Worm (Caenorhabditis elegans): ENCODE data around the gene fbxc-24.

The fbxc-24 gene

DNA sequence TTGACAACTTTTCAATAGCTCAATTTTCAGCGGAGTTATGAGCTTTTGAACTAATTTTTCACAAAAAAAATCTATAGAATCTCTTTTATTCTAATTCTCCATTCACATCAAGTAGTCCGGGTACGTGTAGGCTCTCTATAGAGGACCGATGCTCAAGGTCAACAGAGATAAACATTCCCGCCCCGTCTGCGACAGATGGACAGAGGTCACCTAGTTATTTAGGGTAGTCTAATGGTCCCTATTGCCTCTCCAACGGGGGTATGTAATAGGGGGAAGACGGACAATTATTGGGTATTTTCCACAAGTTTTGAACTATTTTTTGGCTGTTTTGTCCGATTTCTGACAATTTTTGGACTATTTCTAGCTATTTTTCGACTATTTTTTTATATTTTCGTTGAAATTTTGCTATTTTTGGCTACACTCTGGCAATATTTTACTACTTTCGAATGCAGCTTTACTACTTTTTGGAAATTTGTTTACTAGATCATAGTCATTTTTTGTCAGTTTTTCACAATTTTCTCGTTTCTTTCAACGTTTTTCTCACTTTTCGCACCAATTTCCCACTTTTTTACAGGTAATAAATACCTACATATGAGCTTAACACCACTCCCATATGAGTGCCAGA, 41.1 kb downstream of the fbxc-24 start, which contains the start of gene fbxc-51:
Gene fbxc-51, plus strand, starts transcription at position 575 of the 625 bp plus-strand sequence.
- no peak for TF ChIP-seq nfya-1 (tag; optimal IDR thresholded peaks at IDR 0.05; ENCODE audit: borderline replicate concordance, insufficient read depth)
- TF ChIP-seq Y53G8AR.9 (GFP tag; conservative IDR thresholded peaks at IDR 0.05) = no peak
- TF ChIP-seq nhr-27 (tag; optimal IDR thresholded peaks at IDR 0.05) = no peak
- no peak for TF ChIP-seq F57C9.4 (tag; optimal IDR thresholded peaks at IDR 0.05)
- no peak for TF ChIP-seq attf-5 (GFP tag; optimal IDR thresholded peaks at IDR 0.05)
- TF ChIP-seq mel-28 (tag; optimal IDR thresholded peaks at IDR 0.05; ENCODE audit: borderline replicate concordance) = no peak
- no peak for TF ChIP-seq pha-4 (tag; optimal IDR thresholded peaks at IDR 0.05)
- TF ChIP-seq ztf-26 (tag; optimal IDR thresholded peaks at IDR 0.05) = no peak
- no peak for TF ChIP-seq ceh-40 (GFP tag; IDR thresholded peaks at IDR 0.05)
- TF ChIP-seq F49E8.2 (tag; optimal IDR thresholded peaks at IDR 0.05; ENCODE audit: insufficient read depth) = no peak
- TF ChIP-seq B0336.3 (GFP tag; IDR thresholded peaks at IDR 0.05) = no peak

ce11 chrII:866801-867200, 42.7 kb downstream of the fbxc-24 start, which contains the start of gene Y46B2A.3:
Gene Y46B2A.3 (minus strand): TSS chrII:866901.
- TF ChIP-seq C17E4.6 (GFP tag; IDR thresholded peaks at IDR 0.05) (no peak), K11D2.4 (GFP tag; IDR thresholded peaks at IDR 0.05) (no peak), F52B5.7 (tag; optimal IDR thresholded peaks at IDR 0.05) (no peak), F33H1.4 (GFP tag; IDR thresholded peaks at IDR 0.05) (no peak), lsy-27 (tag; optimal IDR thresholded peaks at IDR 0.05; ENCODE audit: borderline replicate concordance, insufficient read depth) (no peak), mcd-1 (GFP tag; IDR thresholded peaks at IDR 0.05) (no peak)

DNA sequence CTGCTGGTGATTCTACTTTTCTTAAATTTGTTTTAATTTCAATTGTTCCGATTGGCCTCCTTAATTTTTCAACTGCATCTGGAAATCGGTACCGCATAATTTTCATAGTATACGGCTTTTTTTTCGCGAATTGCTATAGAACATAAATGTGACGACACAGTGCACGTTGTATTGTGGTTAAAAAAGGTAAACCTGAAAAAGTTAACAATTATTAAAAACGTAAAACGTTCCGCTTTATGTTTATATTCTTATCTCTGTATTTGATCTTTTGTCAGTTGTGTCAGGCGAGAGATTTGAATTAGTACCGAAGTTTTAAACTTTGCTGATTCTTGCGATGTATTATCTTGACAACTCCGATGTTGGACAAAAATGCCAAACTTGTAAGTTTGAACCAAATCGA, 47.9 kb downstream of the fbxc-24 start, which contains the start of gene Y46B2A.4:
Gene Y46B2A.4, plus strand, starts transcription at position 301 of the 400 bp plus-strand sequence.
- TF ChIP-seq mes-4 (tag; optimal IDR thresholded peaks at IDR 0.05) (no peak), mel-28 (tag; optimal IDR thresholded peaks at IDR 0.05; ENCODE audit: borderline replicate concordance) (no peak), rpc-1 (optimal IDR thresholded peaks at IDR 0.05) (no peak), rpc-1 (tag; optimal IDR thresholded peaks at IDR 0.05) (no peak), F52B5.7 (tag; optimal IDR thresholded peaks at IDR 0.05) (no peak), ekl-4 (GFP tag; IDR thresholded peaks at IDR 0.05) (no peak), ceh-91 (GFP tag; IDR thresholded peaks at IDR 0.05) (no peak), lin-26 (GFP tag; IDR thresholded peaks at IDR 0.05) (no peak), F37B4.10 (GFP tag; IDR thresholded peaks at IDR 0.05) (no peak), nfyb-1 (GFP tag; IDR thresholded peaks at IDR 0.05) (no peak), unc-130 (GFP tag; optimal IDR thresholded peaks at IDR 0.05) (no peak), sea-2 (GFP tag; IDR thresholded peaks at IDR 0.05) (no peak), mxl-1 (tag; optimal IDR thresholded peaks at IDR 0.05) (no peak)
